Worm (Caenorhabditis elegans) whole organism, L3 larva: ENCODE measurements around the gene paml-1.

ENCODE experiments used
- ZK546.5 ChIP-seq: sonication (generic microtip); optimal IDR thresholded peaks from 2 replicates; lab custom pipeline; 2017; ENCODE audit warnings: missing biosample characterization, missing genetic modification characterization
- aly-2 ChIP-seq: fragments of 150-350 bp; optimal IDR thresholded peaks from 2 replicates; lab custom pipeline; 2014; ENCODE audit warnings: missing biosample characterization, missing genetic modification characterization
- ama-1 ChIP-seq: fragments of 150-350 bp; optimal IDR thresholded peaks from 2 replicates; lab custom pipeline; 2018
- ceh-16 ChIP-seq: sonication (generic microtip); optimal IDR thresholded peaks from 2 replicates; lab custom pipeline; 2017; ENCODE audit warnings: missing biosample characterization, missing genetic modification characterization
- ceh-82 ChIP-seq: fragments of 150-350 bp; optimal IDR thresholded peaks from 2 replicates; lab custom pipeline; 2014; ENCODE audit warnings: missing biosample characterization, missing genetic modification characterization
- ceh-9 ChIP-seq: sonication (generic microtip); optimal IDR thresholded peaks from 2 replicates; lab custom pipeline; 2018; ENCODE audit warnings: missing biosample characterization, missing genetic modification characterization
- daf-12 ChIP-seq: fragments of 150-350 bp; optimal IDR thresholded peaks from 2 replicates; lab custom pipeline; 2014; ENCODE audit warnings: missing biosample characterization, missing genetic modification reagents, missing genetic modification characterization
- egl-27 ChIP-seq: sonication (generic microtip); optimal IDR thresholded peaks from 4 replicates; lab custom pipeline; 2017; ENCODE audit warnings: missing biosample characterization, missing genetic modification reagents, missing genetic modification characterization
- egl-5 ChIP-seq: fragments of 150-350 bp; optimal IDR thresholded peaks from 2 replicates; lab custom pipeline; 2017; ENCODE audit warnings: missing biosample characterization, missing genetic modification reagents, missing genetic modification characterization, inconsistent platforms
- elt-2 ChIP-seq: sonication (generic microtip); optimal IDR thresholded peaks from 2 replicates; lab custom pipeline; 2016; ENCODE audit warnings: missing genetic modification reagents, mild to moderate bottlenecking, missing genetic modification characterization, missing compliant biosample characterization
- eor-1 ChIP-seq, 2 experiments: fragments of 150-350 bp; optimal IDR thresholded peaks; 2 replicates each; lab custom pipeline; 2014 to 2018; ENCODE audit warnings: missing biosample characterization in 2 of 2, missing genetic modification characterization in 2 of 2
- fkh-10 ChIP-seq: sonication (generic microtip); optimal IDR thresholded peaks from 2 replicates; lab custom pipeline; 2017; ENCODE audit warnings: missing biosample characterization, missing genetic modification reagents, missing genetic modification characterization
- fkh-2 ChIP-seq: fragments of 150-350 bp; optimal IDR thresholded peaks from 2 replicates; lab custom pipeline; 2014; ENCODE audit warnings: missing biosample characterization, missing genetic modification reagents, missing genetic modification characterization
- fos-1 ChIP-seq: fragments of 150-350 bp; optimal IDR thresholded peaks from 2 replicates; lab custom pipeline; 2014; ENCODE audit warnings: missing biosample characterization, missing genetic modification characterization
- hmg-11 ChIP-seq: sonication (generic microtip); optimal IDR thresholded peaks from 2 replicates; lab custom pipeline; 2016; ENCODE audit warnings: missing genetic modification characterization, missing compliant biosample characterization
- jun-1 ChIP-seq: fragments of 150-350 bp; optimal IDR thresholded peaks from 2 replicates; lab custom pipeline; 2014; ENCODE audit warnings: missing biosample characterization, missing genetic modification reagents, missing genetic modification characterization
- lin-15B ChIP-seq: fragments of 150-350 bp; optimal IDR thresholded peaks from 2 replicates; lab custom pipeline; 2014; ENCODE audit warnings: missing biosample characterization, missing genetic modification characterization
- lin-39 ChIP-seq: fragments of 150-350 bp; optimal IDR thresholded peaks from 2 replicates; lab custom pipeline; 2018; ENCODE audit warnings: missing biosample characterization, missing genetic modification reagents, missing genetic modification characterization
- lsy-12 ChIP-seq: sonication (generic microtip); optimal IDR thresholded peaks from 2 replicates; lab custom pipeline; 2016; ENCODE audit warnings: mild to moderate bottlenecking, missing genetic modification characterization, missing compliant biosample characterization
- mdl-1 ChIP-seq: fragments of 150-350 bp; optimal IDR thresholded peaks from 2 replicates; lab custom pipeline; 2014; ENCODE audit warnings: missing biosample characterization, missing genetic modification characterization
- mml-1 ChIP-seq: fragments of 150-350 bp; sonication (generic microtip); optimal IDR thresholded peaks from 3 replicates; lab custom pipeline; 2014; ENCODE audit warnings: missing biosample characterization, missing genetic modification characterization
- nfya-1 ChIP-seq: sonication (generic microtip); optimal IDR thresholded peaks from 2 replicates; lab custom pipeline; 2017; ENCODE audit warnings: missing genetic modification characterization, mild to moderate bottlenecking, missing compliant biosample characterization, antibody characterized with exemption, moderate library complexity; ENCODE audit not compliant: insufficient read depth
- nhr-11 ChIP-seq: fragments of 150-350 bp; optimal IDR thresholded peaks from 2 replicates; lab custom pipeline; 2014; ENCODE audit warnings: missing biosample characterization, missing genetic modification characterization
- nhr-237 ChIP-seq: fragments of 150-350 bp; optimal IDR thresholded peaks from 2 replicates; lab custom pipeline; 2014; ENCODE audit warnings: missing biosample characterization, missing genetic modification characterization
- nhr-25 ChIP-seq: sonication (generic microtip); optimal IDR thresholded peaks from 2 replicates; lab custom pipeline; 2017; ENCODE audit warnings: missing biosample characterization, missing genetic modification characterization
- nhr-28 ChIP-seq: fragments of 150-350 bp; optimal IDR thresholded peaks from 2 replicates; lab custom pipeline; 2014; ENCODE audit warnings: missing biosample characterization, missing genetic modification characterization
- nhr-43 ChIP-seq: sonication (generic microtip); optimal IDR thresholded peaks from 2 replicates; lab custom pipeline; 2016; ENCODE audit warnings: mild to moderate bottlenecking, missing genetic modification characterization, missing compliant biosample characterization; ENCODE audit not compliant: poor library complexity, severe bottlenecking
- nhr-67 ChIP-seq: fragments of 150-350 bp; optimal IDR thresholded peaks from 2 replicates; lab custom pipeline; 2014; ENCODE audit warnings: missing biosample characterization, missing genetic modification characterization
- nhr-77 ChIP-seq: fragments of 150-350 bp; optimal IDR thresholded peaks from 2 replicates; lab custom pipeline; 2014; ENCODE audit warnings: missing biosample characterization, missing genetic modification characterization
- pha-4 ChIP-seq: fragments of 150-350 bp; optimal IDR thresholded peaks from 2 replicates; lab custom pipeline; 2014; ENCODE audit warnings: missing biosample characterization, missing genetic modification reagents, missing genetic modification characterization
- pqm-1 ChIP-seq: fragments of 150-350 bp; optimal IDR thresholded peaks from 2 replicates; lab custom pipeline; 2017; ENCODE audit warnings: missing biosample characterization, missing genetic modification characterization, inconsistent platforms
- sea-2 ChIP-seq: fragments of 150-350 bp; sonication (generic microtip); optimal IDR thresholded peaks from 4 replicates; lab custom pipeline; 2014; ENCODE audit warnings: missing biosample characterization, missing genetic modification reagents, missing genetic modification characterization
- skn-1 ChIP-seq: fragments of 150-350 bp; optimal IDR thresholded peaks from 2 replicates; lab custom pipeline; 2014; ENCODE audit warnings: missing biosample characterization, missing genetic modification characterization
- snpc-4 ChIP-seq: fragments of 150-350 bp; optimal IDR thresholded peaks from 2 replicates; lab custom pipeline; 2014; ENCODE audit warnings: missing biosample characterization, missing genetic modification characterization
- tbx-2 ChIP-seq: sonication (generic microtip); optimal IDR thresholded peaks from 2 replicates; lab custom pipeline; 2016; ENCODE audit warnings: mild to moderate bottlenecking, missing genetic modification characterization, missing compliant biosample characterization
- zag-1 ChIP-seq: fragments of 150-350 bp; optimal IDR thresholded peaks from 2 replicates; lab custom pipeline; 2014; ENCODE audit warnings: missing biosample characterization, missing genetic modification characterization
- ztf-11 ChIP-seq: fragments of 150-350 bp; optimal IDR thresholded peaks from 2 replicates; lab custom pipeline; 2014; ENCODE audit warnings: missing biosample characterization, missing genetic modification characterization
- ztf-4 ChIP-seq: fragments of 150-350 bp; optimal IDR thresholded peaks from 2 replicates; lab custom pipeline; 2014; ENCODE audit warnings: missing biosample characterization, missing genetic modification characterization

The paml-1 gene

ce11 chrIII:10248441-10249137 lies 14.7 kb upstream of the paml-1 start, which contains the start of the genes div-1 and cor-1:
Gene div-1, minus strand, starts transcription at chrIII:10248559.
Gene cor-1, plus strand, starts transcription at chrIII:10249111.
- TF ChIP-seq elt-2 (tag; lab: Kevin White, UChicago) (peak; percentile 7), ceh-16 (tag; lab: Kevin White, UChicago) (no peak), nhr-28 (tag; lab: Kevin White, UChicago) (no peak), nhr-67 (no peak), ZK546.5 (tag; lab: Kevin White, UChicago) (no peak), ama-1 (no peak), egl-5 (tag; lab: Kevin White, UChicago) (no peak), sea-2 (GFP tag; lab: Kevin White, UChicago) (no peak), ztf-4 (no peak), lsy-12 (tag; lab: Kevin White, UChicago) (no peak), lin-15B (tag; lab: Kevin White, UChicago) (peak; percentile 62), snpc-4 (tag; lab: Kevin White, UChicago) (peak; percentile 54), skn-1 (tag; lab: Kevin White, UChicago) (no peak), nhr-25 (no peak), nhr-77 (no peak), mml-1 (tag; lab: Kevin White, UChicago) (no peak), pha-4 (tag; lab: Kevin White, UChicago) (peak; percentile 62), fos-1 (tag; lab: Kevin White, UChicago) (no peak), nhr-11 (tag; lab: Kevin White, UChicago) (no peak), nfya-1 (tag; lab: Kevin White, UChicago) (peak; percentile 42), lin-39 (tag; lab: Kevin White, UChicago) (peak; percentile 25)
- TF ChIP-seq, all 47 proteins: peak for 6

- TF ChIP-seq fkh-2 (no peak), egl-27 (tag; lab: Kevin White, UChicago) (no peak), jun-1 (no peak), ztf-11 (tag; lab: Kevin White, UChicago) (no peak), fkh-10 (no peak), pqm-1 (tag; lab: Kevin White, UChicago) (no peak), fos-1 (tag; lab: Kevin White, UChicago) (no peak), hmg-11 (tag; lab: Kevin White, UChicago) (no peak), nhr-237 (tag; lab: Kevin White, UChicago) (no peak), nhr-11 (tag; lab: Kevin White, UChicago) (no peak), zag-1 (no peak), lsy-12 (tag; lab: Kevin White, UChicago) (no peak), ZK546.5 (tag; lab: Kevin White, UChicago) (no peak), aly-2 (tag; lab: Kevin White, UChicago) (no peak), skn-1 (tag; lab: Kevin White, UChicago) (no peak), ceh-9 (no peak), snpc-4 (tag; lab: Kevin White, UChicago) (no peak), eor-1 (tag; optimal IDR thresholded peaks at IDR 0.05; lab: Kevin White, UChicago) (no peak), mdl-1 (tag; lab: Kevin White, UChicago) (no peak)
- TF ChIP-seq, all 47 proteins: peak for 0
These were observed 10.1 kb upstream of the paml-1 start for ce11 chrIII:10244013-10244412.

DNA sequence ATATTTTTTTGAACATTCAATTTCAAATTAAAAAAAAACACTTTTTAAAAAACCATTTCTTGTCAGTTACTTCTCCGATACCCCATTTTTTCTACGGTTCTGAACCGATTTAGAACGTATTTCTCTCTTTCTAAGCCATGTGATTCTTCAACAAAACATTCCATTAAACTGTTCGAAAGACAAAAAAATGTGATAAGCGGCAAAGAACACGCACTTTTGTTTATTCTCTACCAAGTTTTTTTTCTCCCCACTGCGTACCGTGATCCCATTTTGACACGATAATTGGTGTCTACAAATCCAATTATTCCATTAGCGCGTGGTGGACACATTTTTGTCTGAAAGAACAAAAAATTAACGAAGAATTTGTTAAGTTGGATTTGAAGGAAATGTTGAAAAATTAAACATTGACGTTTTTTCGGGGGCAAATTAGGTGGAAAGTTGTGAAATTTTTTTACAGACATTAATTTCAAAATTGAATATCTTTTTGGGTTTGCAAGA lies 7.5 kb upstream of the paml-1 start:
- TF ChIP-seq egl-27 (tag; lab: Kevin White, UChicago) (no peak), nhr-43 (tag; lab: Kevin White, UChicago) (peak; percentile 40), nhr-25 (peak; percentile 1), egl-5 (tag; lab: Kevin White, UChicago) (no peak), snpc-4 (tag; lab: Kevin White, UChicago) (no peak), ama-1 (no peak)

DNA sequence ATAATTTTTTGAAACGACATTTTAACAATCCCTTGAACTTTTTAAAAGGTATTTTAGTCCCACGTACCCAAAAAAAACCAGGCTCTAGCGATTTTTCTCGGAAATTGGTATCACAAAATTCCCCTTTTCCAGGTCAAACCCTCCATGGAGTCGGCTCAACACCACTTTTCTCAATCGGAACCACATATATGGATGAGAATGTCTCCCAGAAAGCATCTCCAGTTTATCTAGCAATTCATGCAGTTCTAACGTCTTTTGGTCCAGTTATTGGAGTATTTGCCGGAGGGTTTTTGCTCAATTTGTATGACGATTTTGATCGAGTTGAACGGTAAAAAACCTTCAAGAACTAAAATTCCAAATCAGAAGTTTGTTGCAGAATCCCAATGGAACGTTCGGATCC lies 6.2 kb upstream of the paml-1 start:
- no peak for TF ChIP-seq ceh-82 (tag; lab: Kevin White, UChicago)
- TF ChIP-seq nhr-237 (tag; lab: Kevin White, UChicago), result no peak
- TF ChIP-seq nhr-28 (tag; lab: Kevin White, UChicago), result no peak
- no peak for TF ChIP-seq elt-2 (tag; lab: Kevin White, UChicago)
- no peak for TF ChIP-seq snpc-4 (tag; lab: Kevin White, UChicago)
- no peak for TF ChIP-seq tbx-2 (tag; lab: Kevin White, UChicago)
- no peak for TF ChIP-seq lin-15B (tag; lab: Kevin White, UChicago)
- no peak for TF ChIP-seq ceh-16 (tag; lab: Kevin White, UChicago)
- TF ChIP-seq daf-12 (tag; lab: Kevin White, UChicago), result no peak
- no peak for TF ChIP-seq egl-5 (tag; lab: Kevin White, UChicago)
- no peak for TF ChIP-seq fkh-10
- no peak for TF ChIP-seq ZK546.5 (tag; lab: Kevin White, UChicago)
